Worm (Caenorhabditis elegans): ENCODE measurements around the gene far-7.

far-7 gene

DNA sequence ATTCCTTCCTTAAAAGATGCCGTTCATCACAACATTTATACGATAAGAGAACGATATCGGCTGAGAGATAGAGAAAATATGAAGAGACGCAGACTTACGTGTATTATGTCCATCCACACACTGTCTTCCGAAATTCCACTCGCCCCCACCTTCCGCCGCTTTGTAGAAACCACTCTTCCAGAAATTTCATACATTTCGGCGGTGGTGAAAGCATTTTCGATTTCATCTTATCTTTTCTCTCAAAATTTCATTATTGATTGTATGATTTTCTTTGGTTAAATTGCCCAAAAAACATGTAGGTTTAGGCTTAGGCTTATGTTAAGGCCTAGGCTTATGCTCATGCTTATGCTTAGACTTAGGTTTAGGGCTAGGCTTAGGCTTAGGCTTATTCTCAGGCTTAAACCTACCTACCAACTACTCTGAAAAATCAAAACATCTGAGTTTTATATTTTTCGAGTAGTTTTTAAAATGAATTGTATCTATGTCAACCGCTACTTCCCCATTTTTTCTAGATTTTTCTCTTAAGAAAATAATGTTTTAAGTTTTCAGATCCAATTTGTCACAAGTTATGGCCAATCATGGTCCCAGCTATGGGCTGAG lies 17.7 kb downstream of the far-7 start, which contains the start of gene cpn-2:
cpn-2 (plus strand) TSS at position 550 of the 600 bp plus-strand sequence.
- TF ChIP-seq W03F9.2 (tag; optimal IDR thresholded peaks at IDR 0.05) (no peak), dao-5 (tag; optimal IDR thresholded peaks at IDR 0.05) (no peak), him-1 (tag; optimal IDR thresholded peaks at IDR 0.05) (no peak)

DNA sequence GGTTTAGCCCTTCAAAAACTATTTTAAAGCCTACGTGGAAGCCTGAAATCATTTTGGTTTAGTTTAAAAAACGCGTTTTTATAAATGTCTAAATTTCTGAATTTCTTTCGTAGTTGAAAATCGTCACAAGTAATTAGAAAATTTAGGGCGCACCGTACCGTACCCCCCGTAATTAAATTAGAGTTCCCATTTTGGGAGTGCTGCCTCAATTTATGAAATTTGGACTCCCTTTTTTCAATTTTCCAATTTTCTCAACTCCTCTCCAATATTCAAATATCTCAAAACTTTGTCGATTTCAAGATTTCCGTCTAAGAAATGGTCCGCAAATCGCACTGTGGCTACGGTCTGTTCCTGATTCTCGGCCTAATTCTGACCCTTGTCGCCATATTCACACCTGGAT lies 20.6 kb downstream of the far-7 start, which contains the start of gene clc-31:
clc-31 (plus strand) TSS at position 301 of the 400 bp plus-strand sequence.
- TF ChIP-seq dao-5 (tag; optimal IDR thresholded peaks at IDR 0.05) = no peak
- TF ChIP-seq W03F9.2 (tag; optimal IDR thresholded peaks at IDR 0.05) = no peak
- TF ChIP-seq him-1 (tag; optimal IDR thresholded peaks at IDR 0.05) = no peak

DNA sequence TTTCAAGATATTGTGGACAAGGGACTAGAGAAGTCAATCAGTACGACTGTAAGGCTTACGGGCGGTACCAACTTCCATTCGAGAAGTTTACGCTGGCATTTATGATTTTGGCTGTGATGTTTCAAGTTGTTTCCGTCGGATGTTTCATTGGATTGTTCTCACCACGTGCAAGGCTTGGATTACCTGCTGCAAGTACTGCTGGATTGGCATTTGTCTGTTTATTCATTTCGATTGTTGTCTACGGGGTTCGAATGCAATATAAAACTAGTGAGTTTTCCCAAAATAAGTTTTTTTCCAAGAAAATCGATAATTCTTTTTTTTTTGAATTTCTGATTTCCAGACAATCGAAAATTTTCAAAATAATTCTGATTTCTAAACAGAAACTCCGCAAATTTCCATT lies 21.1 kb downstream of the far-7 start:
- TF ChIP-seq W03F9.2 (tag; optimal IDR thresholded peaks at IDR 0.05) (no peak), dao-5 (tag; optimal IDR thresholded peaks at IDR 0.05) (no peak), him-1 (tag; optimal IDR thresholded peaks at IDR 0.05) (no peak)

DNA sequence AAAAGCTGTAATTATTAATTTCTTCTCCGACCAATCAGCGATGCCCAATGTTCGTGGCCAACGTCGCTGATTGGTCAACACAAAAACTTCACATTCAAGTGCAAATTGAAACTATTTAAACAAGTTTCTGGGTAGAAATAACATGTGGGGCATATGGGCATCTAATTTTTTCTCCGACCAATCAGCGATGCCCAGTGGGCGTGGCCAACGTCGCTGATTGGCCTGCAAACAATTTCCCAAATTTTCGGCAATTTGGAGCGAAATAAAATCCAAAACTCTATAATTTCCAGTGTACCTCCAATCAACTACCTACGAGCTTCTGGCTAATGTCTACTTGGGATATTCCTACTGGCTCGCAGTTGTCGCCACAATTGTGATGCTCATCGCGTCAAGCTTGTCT lies 21.7 kb downstream of the far-7 start:
- TF ChIP-seq him-1 (tag; optimal IDR thresholded peaks at IDR 0.05) (no peak), dao-5 (tag; optimal IDR thresholded peaks at IDR 0.05) (no peak), W03F9.2 (tag; optimal IDR thresholded peaks at IDR 0.05) (no peak)

DNA sequence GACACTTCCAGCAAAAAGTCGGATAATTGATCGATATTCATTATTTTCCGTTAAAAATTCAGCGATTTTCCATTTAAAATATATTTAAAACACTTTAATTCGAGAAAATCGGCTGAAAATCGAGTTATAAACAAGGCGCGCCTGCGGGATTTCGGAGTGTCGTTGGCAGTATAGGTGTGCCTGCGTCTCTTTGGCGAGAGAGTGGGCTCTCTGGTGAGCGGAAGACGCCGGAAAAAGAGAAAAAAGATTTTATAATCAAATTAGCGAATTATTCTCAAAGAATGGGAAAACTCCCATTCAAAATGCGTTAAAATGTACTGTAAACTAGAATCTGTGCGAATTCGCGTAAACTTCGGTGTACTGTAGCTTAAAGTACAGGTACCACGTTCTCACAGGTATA lies 28.1 kb downstream of the far-7 start, which contains the start of gene D1069.3:
D1069.3 (minus strand) TSS at position 158 of the 400 bp plus-strand sequence.
- no peak for TF ChIP-seq dao-5 (tag; optimal IDR thresholded peaks at IDR 0.05)
- TF ChIP-seq W03F9.2 (tag; optimal IDR thresholded peaks at IDR 0.05) = no peak

DNA sequence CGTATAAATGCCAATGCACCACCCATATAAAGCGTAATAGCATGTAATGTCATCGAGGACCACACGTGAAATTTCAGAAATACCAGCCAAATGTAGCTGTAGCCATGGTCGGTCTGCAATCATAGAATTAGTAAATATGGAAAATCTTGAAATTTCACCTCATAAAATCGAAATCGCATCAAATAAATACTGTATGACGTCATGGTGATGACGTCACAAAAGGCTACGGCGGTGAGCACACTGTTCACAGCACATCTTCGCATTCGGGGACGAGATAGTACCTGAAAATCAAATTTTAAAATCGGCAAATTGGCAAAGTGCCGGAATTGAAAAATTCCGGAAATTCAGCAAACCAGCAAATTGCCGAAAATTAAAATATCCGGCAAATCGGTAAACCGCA lies 30.2 kb downstream of the far-7 start:
- TF ChIP-seq W03F9.2 (tag; optimal IDR thresholded peaks at IDR 0.05) = no peak
- no peak for TF ChIP-seq dao-5 (tag; optimal IDR thresholded peaks at IDR 0.05)
- no peak for TF ChIP-seq him-1 (tag; optimal IDR thresholded peaks at IDR 0.05)

DNA sequence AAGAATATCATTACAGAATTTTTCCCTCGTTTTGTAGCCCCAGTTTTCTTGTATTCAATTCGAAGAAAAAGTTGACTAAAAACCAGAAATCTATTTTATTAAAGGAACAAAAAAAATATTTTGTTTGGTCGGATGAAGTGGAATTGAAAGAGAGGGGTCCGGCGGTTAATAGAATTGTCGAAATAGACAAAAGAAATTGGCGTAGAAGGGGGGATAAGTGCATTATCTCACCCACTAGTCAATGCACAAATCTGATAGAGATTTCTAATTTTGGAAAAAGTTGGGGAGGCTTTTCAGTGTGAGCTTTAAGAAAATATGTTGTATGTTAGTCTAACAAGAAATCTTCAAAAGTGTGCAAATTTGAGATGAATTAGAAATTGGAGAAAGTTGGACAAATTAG lies 34.9 kb downstream of the far-7 start:
- TF ChIP-seq him-1 (tag; optimal IDR thresholded peaks at IDR 0.05) = no peak

DNA sequence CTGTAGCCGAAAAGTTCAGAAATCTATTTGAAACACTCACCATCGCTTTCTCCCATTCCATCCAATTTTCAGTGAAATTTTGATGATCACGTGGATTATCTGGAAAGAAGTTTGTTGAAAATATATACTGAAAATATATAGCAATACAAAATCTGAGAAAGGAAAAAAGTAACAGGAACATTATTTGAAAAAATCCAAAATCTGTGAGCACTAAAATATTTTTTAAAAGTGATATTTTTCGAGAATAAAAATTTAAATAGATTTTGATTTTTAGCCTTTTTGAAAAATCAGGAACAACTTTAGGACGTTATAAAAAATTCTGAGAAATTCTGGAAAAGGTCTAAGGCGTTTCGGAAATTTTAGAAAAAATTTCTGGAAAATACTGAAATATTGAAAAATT lies 37.4 kb downstream of the far-7 start, which contains the start of gene dmsr-4:
dmsr-4 (minus strand) TSS at position 101 of the 400 bp plus-strand sequence.
- TF ChIP-seq W03F9.2 (tag; optimal IDR thresholded peaks at IDR 0.05) = no peak
- no peak for TF ChIP-seq dao-5 (tag; optimal IDR thresholded peaks at IDR 0.05)
- TF ChIP-seq him-1 (tag; optimal IDR thresholded peaks at IDR 0.05) = no peak

DNA sequence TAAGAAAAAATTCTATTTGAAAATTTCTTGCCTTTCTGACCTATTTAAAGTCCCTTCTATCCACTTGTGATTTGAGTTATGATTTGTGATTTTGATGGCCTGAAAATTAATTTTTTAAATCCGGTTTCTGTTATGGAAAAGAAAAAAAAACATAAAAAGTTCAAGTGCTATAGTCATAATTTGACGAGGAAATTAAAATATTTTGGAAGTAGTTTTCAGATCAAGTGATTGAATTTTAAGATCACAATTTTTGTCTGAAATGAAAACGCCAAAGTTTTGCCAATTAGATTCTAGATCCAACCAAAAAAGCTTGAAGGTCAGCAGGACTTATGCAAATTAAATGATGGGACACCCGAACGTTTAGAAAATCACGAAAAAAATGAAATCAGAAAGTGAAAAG lies 47.9 kb downstream of the far-7 start, which contains the start of gene ptr-3:
ptr-3 (minus strand) TSS at position 101 of the 400 bp plus-strand sequence.
- no peak for TF ChIP-seq W03F9.2 (tag; optimal IDR thresholded peaks at IDR 0.05)
- no peak for TF ChIP-seq dao-5 (tag; optimal IDR thresholded peaks at IDR 0.05)
- no peak for TF ChIP-seq him-1 (tag; optimal IDR thresholded peaks at IDR 0.05)

DNA sequence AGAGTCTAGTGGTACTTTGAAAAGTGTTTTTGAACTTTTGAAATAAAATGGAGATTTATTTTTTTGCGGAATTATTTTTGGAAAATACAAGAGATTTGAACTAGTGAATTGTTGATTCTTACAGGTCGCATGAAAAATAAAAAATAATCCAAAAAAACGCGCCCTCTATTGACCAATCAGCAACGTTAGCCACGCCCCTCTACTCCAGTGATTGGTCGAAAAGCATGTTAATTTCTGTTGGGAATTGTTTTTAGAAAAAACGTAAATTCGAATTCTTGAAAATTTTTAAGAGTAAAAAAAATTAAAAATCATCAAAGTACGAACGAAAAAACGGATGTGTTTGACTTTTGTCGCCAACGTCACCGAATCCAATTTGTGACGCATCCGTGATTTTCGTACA lies 50.8 kb downstream of the far-7 start:
- TF ChIP-seq W03F9.2 (tag; optimal IDR thresholded peaks at IDR 0.05) (no peak), dao-5 (tag; optimal IDR thresholded peaks at IDR 0.05) (no peak), him-1 (tag; optimal IDR thresholded peaks at IDR 0.05) (no peak)

All from whole organism, L4/young adult.